Worm (Caenorhabditis elegans): ENCODE measurements around the gene ocam-1.

- no peak for TF ChIP-seq ama-1 (optimal IDR thresholded peaks at IDR 0.05)
- TF ChIP-seq ama-1 (GFP tag; optimal IDR thresholded peaks at IDR 0.05) = no peak
- no peak for TF ChIP-seq hrde-1 (tag; optimal IDR thresholded peaks at IDR 0.05; ENCODE audit: borderline replicate concordance)
- TF ChIP-seq pha-4 (tag; optimal IDR thresholded peaks at IDR 0.05) = no peak
- no peak for TF ChIP-seq unc-62 (GFP tag; optimal IDR thresholded peaks at IDR 0.05)
- TF ChIP-seq nfyb-1 (GFP tag; IDR thresholded peaks at IDR 0.05) = no peak
- no peak for TF ChIP-seq hlh-26 (GFP tag; conservative IDR thresholded peaks at IDR 0.05)
- no peak for TF ChIP-seq F52B5.7 (tag; optimal IDR thresholded peaks at IDR 0.05)
- no peak for TF ChIP-seq Y67H2A.10 (GFP tag; conservative IDR thresholded peaks at IDR 0.05)
Observed at ce11 chrV:14130226-14130625, 37.3 kb downstream of the ocam-1 start.

Data from whole organism, young adult.